Worm (Caenorhabditis elegans): ENCODE measurements around the gene apm-3.

DNA sequence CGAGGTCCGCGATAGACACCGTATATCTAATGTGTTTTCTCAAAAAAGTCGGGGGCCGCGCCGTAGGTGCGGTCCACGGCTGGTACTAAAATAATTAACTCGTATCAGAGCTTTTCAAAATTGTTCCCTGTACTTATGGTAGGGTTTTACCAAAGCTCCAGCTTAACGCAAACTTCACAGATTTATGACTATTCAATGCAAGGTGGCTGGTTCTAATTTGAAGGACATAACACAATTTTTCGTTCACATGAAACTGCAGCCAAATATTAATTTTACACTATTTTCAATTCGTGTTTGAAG lies 20.4 kb downstream of the apm-3 start:
- TF ChIP-seq dpl-1 (GFP tag; optimal IDR thresholded peaks at IDR 0.05) (no peak), elt-2 (tag; optimal IDR thresholded peaks at IDR 0.05) (no peak), ztf-4 (tag; optimal IDR thresholded peaks at IDR 0.05) (no peak), nhr-28 (tag; optimal IDR thresholded peaks at IDR 0.05) (no peak), nhr-76 (tag; optimal IDR thresholded peaks at IDR 0.05) (no peak), swsn-7 (tag; optimal IDR thresholded peaks at IDR 0.05) (no peak), ztf-11 (tag; optimal IDR thresholded peaks at IDR 0.05) (no peak), fkh-10 (GFP tag; optimal IDR thresholded peaks at IDR 0.05) (no peak)
